Worm (Caenorhabditis elegans): ENCODE measurements around the gene phf-32.
"Not testable (repeated sequence)": the region's sequence is repeated elsewhere in the genome, so short reads cannot be mapped to it uniquely, and the experiment has no call there.

Gene phf-32

DNA sequence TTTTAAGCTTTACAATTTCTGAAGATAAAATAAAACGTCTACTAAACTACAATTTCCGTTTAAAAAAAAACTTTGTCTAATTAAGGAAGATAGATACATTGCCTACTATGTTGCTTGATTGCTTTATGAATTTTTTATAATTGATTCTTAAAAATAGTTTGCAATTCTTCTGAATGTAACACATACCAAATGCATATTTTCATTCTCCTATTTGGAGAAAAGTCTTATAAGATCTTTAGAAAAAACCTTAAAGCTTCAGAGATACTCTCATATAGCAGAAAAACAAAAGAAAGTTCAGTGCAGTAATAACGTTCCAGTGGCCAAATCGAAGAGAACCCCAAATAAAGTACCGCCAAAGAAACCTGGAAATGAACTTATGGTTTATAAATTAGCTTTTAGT, at the start of gene phf-32:
phf-32 (plus strand) TSS at position 301 of the 400 bp plus-strand sequence.
- TF ChIP-seq unc-62 (GFP tag; optimal IDR thresholded peaks at IDR 0.05) = no peak

DNA sequence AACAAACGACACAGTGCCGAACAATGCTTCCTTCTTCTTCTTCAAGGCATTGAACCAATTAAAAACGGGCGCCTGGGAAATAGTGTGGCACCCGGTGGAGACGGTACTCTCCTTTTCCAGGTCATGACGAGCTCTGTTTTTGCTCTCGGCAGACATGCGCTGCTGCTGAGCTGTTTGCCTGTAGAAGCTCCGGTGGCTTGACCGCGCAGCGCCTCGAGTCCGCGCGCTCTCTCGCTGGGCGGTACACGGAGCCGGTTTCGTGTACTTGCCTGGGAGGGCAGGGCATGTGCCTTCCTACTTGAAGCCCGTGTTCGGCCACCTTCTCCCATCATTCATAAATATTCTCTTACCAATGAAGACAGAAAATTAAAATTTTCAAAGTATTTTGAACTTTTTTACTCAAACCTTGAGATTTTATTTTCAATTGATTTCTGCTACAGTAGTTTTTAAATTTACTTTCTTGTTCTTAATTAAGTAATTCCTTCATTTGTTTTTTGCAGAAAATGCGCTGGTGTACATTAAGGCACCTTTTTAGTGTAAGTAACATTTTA, 46.2 kb upstream of the phf-32 start, which contains the start of gene E01G6.1:
E01G6.1 (plus strand) TSS at position 501 of the 551 bp plus-strand sequence.
- no peak for TF ChIP-seq unc-62 (GFP tag; optimal IDR thresholded peaks at IDR 0.05)

DNA sequence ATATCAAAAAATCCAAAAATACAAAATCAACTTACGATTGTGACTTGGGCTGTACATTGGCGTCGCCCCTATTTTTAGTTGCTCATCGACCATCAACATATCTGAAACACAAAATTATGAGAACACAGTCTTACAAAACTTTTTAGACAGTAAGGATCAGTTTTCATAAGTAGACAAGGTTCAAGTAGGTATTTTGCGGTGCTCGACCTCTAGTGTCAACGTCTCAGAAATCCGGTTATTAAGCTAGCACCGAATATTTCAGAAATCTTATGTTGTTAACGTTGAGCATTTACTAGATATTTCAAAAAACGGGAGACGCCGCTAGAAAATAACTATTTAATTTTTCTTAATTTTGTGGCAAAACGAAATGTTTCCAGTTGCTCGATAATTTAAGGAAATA, 35.8 kb upstream of the phf-32 start, which contains the start of gene otpl-8:
otpl-8 (minus strand) TSS at position 101 of the 400 bp plus-strand sequence.
- TF ChIP-seq unc-62 (GFP tag; optimal IDR thresholded peaks at IDR 0.05) = no peak

DNA sequence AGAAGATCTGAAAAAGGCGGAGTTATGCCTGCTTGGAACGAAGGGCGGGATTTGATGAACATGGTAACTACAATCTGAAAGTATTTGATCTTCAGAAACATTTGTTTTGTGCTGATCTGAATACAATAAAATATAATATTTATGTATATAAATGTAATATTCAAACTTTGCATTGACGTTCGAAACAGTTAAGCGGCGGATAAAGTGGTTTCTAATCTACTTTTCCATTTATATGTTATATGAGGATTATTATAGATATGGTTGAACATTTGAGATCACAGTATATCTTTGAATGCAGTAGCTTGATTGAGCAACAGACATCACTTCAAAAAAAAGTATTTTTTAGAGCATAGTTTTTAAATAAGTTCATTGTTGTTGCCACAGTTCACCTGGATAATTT, 32.8 kb upstream of the phf-32 start, which contains the start of gene H19J13.2:
H19J13.2 (minus strand) TSS at position 101 of the 400 bp plus-strand sequence.
- no peak for TF ChIP-seq unc-62 (GFP tag; optimal IDR thresholded peaks at IDR 0.05)

DNA sequence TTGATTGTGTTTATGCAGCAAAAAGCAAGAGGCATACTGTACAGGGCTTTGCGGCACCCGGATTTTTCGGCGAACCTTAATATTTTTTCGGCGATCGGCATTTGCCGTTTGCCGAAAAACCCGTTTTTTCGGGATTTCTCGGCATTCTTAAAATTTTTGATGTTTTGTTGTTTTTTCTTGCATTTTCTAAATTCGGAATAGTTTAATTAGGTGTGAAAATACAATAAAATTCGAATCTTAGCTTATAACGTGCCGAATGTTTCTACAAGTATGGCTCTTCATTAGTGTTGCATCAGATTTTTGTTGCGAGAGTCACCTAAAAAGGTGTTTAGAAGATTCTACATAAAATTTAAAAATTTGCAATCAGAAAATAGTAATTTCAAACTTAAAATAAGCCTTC, 31.1 kb upstream of the phf-32 start, which contains the start of gene C04B4.6:
C04B4.6 (minus strand) TSS at position 101 of the 400 bp plus-strand sequence.
- TF ChIP-seq unc-62 (GFP tag; optimal IDR thresholded peaks at IDR 0.05) = no peak

DNA sequence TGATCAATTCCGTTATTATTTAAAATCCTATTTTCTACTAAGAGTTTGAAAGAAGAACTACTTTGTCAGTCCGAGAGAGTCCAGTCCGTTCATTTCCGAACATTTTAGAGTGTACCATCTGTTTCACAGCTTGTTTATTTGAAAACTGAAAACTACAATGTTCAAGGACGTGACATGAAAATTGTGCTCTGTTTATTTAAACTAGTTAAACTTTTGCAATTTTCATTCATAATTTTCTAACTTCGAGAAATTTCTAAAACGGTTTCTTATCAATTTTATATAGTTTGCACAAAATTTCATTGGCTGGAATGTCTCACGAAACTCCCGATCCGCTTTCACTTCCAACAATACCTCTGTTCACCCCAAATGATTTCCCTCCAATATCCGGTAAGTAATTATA, 26.2 kb upstream of the phf-32 start, which contains the start of gene C04B4.1:
C04B4.1 (plus strand) TSS at position 301 of the 400 bp plus-strand sequence.
- TF ChIP-seq unc-62 (GFP tag; optimal IDR thresholded peaks at IDR 0.05) = no peak

DNA sequence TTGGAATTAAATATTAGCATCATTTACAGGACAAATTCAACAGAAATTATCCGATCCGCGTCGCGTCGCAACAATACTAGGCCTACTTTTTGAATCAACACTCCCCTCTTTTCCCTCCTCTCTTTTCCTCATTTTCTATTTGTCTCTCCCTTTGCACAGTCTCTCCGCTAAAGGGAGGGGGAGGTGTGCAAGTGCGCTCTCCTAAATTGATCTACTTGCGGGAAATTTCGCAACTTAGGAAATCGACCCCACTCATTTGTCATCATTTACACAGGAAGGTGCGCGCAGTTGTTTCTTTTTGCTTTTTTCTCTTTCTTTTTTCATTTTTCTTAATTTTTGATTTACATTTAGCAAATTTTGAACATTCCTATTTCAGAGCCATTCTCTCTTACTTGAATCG, 23.8 kb upstream of the phf-32 start, which contains the start of gene C04B4.2:
C04B4.2 (plus strand) TSS at position 371 of the 400 bp plus-strand sequence.
- no peak for TF ChIP-seq unc-62 (GFP tag; optimal IDR thresholded peaks at IDR 0.05)

DNA sequence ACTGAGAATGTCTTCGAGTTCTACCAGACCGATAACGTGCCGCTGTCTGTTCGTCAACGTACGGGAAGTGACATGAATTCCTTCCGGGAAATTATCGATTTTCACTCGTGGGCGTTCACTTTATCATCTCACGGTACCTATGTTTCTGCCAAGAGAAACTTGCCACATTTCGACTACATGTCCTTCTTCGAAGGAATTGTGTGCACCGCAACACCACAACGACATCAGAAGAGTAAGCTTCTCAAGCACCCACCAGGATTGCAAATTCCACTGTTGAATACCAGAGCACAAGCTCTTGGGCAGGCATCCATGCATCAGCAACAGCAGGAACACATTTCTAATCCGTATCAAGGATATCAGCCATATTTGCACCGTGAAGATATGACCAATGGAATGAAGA, 22.5 kb upstream of the phf-32 start:
- no peak for TF ChIP-seq unc-62 (GFP tag; optimal IDR thresholded peaks at IDR 0.05)

DNA sequence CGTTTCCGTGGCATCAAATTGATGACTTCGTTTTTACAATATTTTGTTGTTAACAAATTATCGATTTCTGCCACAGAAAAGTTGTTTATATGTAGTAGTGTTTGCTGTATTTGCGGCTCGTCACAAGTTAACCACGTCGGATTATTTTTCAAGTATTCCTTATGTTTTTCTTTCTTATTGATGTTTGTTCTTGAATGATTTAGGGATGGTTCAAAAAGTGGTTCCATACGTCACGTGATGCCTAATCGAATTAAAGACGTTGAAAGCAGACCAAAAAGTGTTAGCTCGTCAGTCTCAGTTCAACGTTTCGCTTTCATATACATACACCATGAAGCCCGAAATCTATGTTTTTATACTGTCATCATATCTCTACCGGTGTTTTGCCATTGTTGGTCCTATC, 21.2 kb upstream of the phf-32 start, which contains the start of gene lips-2:
lips-2 (plus strand) TSS at position 301 of the 400 bp plus-strand sequence.
- TF ChIP-seq unc-62 (GFP tag; optimal IDR thresholded peaks at IDR 0.05) = no peak

DNA sequence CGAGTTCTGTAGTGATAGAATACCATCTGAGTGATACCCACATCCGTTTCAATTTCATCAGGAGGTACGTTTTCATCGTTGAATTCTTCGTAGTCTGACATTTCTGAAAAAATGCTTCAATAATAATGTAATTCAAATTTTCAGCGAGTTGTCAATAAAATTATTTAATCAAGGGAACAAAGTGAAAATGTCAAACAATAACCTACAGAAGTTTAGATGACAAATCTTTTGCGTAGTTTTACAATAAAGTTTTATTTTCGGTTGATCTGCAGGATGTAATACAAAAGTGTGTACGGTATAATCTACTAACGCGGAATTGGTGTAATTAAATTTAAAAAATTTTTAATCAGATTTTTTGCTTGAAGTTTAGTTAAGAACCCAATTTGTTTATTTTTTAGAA, 18.4 kb upstream of the phf-32 start, which contains the start of gene C04B4.5:
C04B4.5 (minus strand) TSS at position 101 of the 400 bp plus-strand sequence.
- TF ChIP-seq unc-62 (GFP tag; optimal IDR thresholded peaks at IDR 0.05) = no peak

DNA sequence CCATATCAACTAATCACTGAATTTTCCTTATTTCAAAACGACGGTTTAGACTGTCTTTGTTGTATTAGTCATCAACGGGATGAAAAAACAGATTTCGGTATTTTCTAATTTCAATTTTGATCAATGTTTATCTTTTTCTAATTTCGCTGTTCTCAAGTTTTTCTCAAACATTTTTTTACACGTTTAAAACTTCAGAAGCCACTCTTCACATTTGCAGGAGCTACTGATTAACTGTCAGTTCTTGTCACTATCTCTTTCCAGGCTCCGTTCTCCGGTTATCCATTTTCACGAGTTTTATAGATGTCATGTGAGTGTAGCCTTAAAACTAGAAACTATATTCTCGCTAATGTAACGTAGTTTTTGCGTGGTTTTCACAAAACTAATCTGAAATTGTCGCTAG, 16.1 kb upstream of the phf-32 start, which contains the start of gene C04B4.4:
C04B4.4 (plus strand) TSS at position 301 of the 400 bp plus-strand sequence.
- TF ChIP-seq unc-62 (GFP tag; optimal IDR thresholded peaks at IDR 0.05) = no peak

DNA sequence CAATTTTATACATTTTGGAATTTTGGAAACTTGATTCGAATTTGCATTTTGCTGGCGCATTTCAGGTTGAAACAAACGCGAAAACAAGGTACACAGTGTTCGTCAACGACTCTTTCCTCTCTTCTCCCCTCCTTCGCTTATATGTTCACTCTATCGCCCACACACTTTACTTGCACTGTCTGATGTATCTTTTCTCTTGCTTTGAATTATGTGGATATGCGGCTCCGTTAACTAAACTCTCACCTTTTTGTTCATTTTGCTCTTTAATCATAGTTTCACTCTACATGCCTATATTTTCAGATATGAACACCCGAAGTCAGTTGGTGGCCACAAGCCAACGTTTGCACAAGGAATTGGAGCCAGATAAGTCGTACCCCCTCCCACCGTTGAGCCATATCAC, 12.4 kb upstream of the phf-32 start, which contains the start of gene W06D11.1:
W06D11.1 (plus strand) TSS at position 301 of the 400 bp plus-strand sequence.
- TF ChIP-seq unc-62 (GFP tag; optimal IDR thresholded peaks at IDR 0.05) = no peak

DNA sequence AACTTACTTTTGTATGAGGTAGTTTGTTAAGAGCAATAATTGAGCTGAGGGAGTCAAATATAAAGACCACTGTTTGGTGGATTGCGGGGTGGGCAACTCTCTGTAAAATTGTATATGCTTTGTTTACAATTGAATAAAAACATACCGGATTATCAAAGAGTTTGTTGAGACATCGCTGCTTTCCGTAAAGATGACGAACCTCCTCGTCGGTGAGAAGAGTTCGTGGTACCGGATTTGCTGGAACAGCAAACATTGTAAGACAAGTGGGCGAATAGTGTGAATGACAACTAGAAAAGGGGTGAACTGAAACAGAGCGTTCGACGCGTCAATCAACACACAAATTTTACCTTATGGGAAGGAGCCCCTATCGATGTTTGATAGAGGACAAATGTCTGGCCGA, 10.3 kb upstream of the phf-32 start, which contains the start of gene W06D11.2:
W06D11.2 (minus strand) TSS at position 339 of the 400 bp plus-strand sequence.
- no peak for TF ChIP-seq unc-62 (GFP tag; optimal IDR thresholded peaks at IDR 0.05)

DNA sequence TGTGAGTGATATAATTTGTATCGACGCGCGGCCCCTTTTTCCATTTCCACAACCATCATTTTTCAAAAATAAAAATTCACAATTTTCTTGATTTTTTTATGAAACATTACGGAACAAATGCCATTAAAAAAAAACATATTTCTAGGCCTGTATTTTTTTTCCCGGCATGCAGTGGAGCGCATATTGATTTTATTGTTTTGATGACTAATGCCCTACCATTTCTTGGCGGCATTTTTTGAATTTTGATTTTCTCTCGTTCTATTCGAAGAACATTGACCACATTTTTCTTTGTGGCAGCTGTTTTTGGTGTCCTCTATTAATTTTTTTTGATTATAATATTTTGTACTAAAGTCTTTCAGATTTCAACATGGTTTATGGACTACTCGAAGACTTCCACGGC, 8.3 kb upstream of the phf-32 start, which contains the start of gene W06D11.3:
W06D11.3 (plus strand) TSS at position 360 of the 400 bp plus-strand sequence.
- no peak for TF ChIP-seq unc-62 (GFP tag; optimal IDR thresholded peaks at IDR 0.05)

DNA sequence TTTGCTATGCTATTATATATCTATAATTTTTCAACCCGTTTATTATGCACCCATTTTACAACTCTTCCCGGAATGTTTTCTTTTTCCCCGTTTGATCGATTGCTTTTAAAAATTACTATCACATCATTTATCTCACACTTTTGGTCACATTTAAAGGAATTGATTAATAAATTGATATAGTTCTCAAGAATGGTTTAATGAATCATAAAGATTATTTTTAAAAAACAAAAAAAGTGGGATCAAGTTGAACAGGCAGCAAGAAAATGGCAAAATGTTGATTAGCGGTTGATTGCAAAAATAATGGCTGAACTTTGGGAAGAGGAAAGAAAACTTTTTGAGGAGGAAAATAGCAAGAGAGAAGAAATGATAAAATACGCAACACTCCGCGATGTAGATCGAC, 6.8 kb upstream of the phf-32 start, which contains the start of gene W06D11.5:
W06D11.5 (plus strand) TSS at position 301 of the 400 bp plus-strand sequence.
- TF ChIP-seq unc-62 (GFP tag; optimal IDR thresholded peaks at IDR 0.05) = no peak

DNA sequence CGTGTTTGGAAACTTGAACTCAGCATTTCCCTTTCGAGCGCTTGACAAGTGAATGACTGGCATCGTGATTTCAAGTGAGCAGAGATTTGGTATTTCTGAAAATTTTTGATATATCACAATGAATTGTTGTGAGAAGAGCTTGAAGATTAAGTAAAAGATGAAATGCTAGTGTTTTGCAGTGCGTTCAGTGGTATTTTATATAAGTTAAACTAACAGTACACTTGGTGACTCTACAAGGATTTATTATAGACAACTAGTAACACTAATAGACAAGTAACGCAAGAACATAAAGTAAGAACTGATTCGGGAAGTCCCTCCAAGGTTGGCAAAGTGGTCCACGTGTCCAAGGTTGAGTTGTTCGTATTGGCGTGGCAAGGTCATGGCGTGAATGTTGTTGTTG, 3.9 kb upstream of the phf-32 start, which contains the start of gene dot-1.3:
dot-1.3 (minus strand) TSS at position 101 of the 400 bp plus-strand sequence.
- TF ChIP-seq unc-62 (GFP tag; optimal IDR thresholded peaks at IDR 0.05) = not testable (repeated sequence)

DNA sequence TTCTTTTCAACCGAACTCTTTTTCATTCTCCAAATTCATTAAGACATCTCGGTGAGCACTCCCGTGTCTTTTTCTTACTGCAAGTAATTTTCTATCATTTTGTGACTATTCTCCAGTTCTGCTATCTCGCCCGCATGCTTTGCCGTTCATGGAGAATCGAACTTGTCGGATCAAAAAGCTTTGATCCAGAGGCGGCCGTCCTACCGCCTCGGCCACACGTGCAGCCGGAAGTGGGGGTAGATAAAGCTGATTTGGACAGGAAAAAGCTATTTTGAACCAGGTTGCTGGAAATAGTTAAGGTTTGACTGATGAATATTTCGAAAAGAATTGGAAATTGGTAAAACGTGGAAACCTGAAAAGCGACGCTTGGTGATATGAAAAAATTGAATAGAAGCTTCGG, 2.4 kb upstream of the phf-32 start:
- TF ChIP-seq unc-62 (GFP tag; optimal IDR thresholded peaks at IDR 0.05) = no peak
